Fruit fly (Drosophila melanogaster): ENCODE data around the gene pes.

The pes gene

dm6 chr2L:7984889-7985514 is 9.0 kb downstream of the pes start (continued):
- TF ChIP-seq Eip93F (GFP tag; optimal IDR thresholded peaks at IDR 0.05) (peak; percentile 40), Sox102F (GFP tag; optimal IDR thresholded peaks at IDR 0.05) (peak; percentile 66), acj6 (GFP tag; optimal IDR thresholded peaks at IDR 0.05) (peak; percentile 64), Hr38 (GFP tag; optimal IDR thresholded peaks at IDR 0.05) (no peak), Sox15 (GFP tag; optimal IDR thresholded peaks at IDR 0.05) (no peak), CG31627 (GFP tag; optimal IDR thresholded peaks at IDR 0.05) (peak; percentile 53), CG11902 (GFP tag; optimal IDR thresholded peaks at IDR 0.05) (peak; percentile 27), Ets96B (tag; optimal IDR thresholded peaks at IDR 0.05) (peak; percentile 53), svp (GFP tag) (peak; percentile 90), CG6163 (GFP tag; IDR thresholded peaks at IDR 0.05) (peak; percentile 77; the same call in 2 of the 3 replicates), CG34406 (GFP tag; optimal IDR thresholded peaks at IDR 0.05) (peak; percentile 45), dac (GFP tag; optimal IDR thresholded peaks at IDR 0.05) (peak; percentile 32), fkh (GFP tag; optimal IDR thresholded peaks at IDR 0.05) (peak; percentile 22), CG3032 (tag; optimal IDR thresholded peaks at IDR 0.05) (peak; percentile 50), Hr4 (GFP tag; optimal IDR thresholded peaks at IDR 0.05) (peak; percentile 68), CG6854 (GFP tag; optimal IDR thresholded peaks at IDR 0.05) (peak; percentile 42), CG6792 (GFP tag; optimal IDR thresholded peaks at IDR 0.05) (peak; percentile 69), cyc (GFP tag; optimal IDR thresholded peaks at IDR 0.05) (peak; percentile 67)

dm6 chr2L:7984059-7984800 is 9.8 kb downstream of the pes start, which contains the start of gene Snoo:
Gene Snoo, minus strand, starts transcription at chr2L:7984196.
- TF ChIP-seq CG6792 (GFP tag; optimal IDR thresholded peaks at IDR 0.05): no peak
- TF ChIP-seq CG8119 (GFP tag; IDR thresholded peaks at IDR 0.05): peak; percentile 23; the same call in 2 of the 3 replicates
- TF ChIP-seq Met (GFP tag; optimal IDR thresholded peaks at IDR 0.05): no peak
- TF ChIP-seq net (GFP tag; optimal IDR thresholded peaks at IDR 0.05): peak; percentile 33
- TF ChIP-seq pdm3 (GFP tag; optimal IDR thresholded peaks at IDR 0.05): no peak
- no peak for TF ChIP-seq achi (GFP tag; optimal IDR thresholded peaks at IDR 0.05)
- peak; percentile 46 for TF ChIP-seq dsx (GFP tag; optimal IDR thresholded peaks at IDR 0.05; ENCODE audit: poor library complexity, severe bottlenecking)
- peak; percentile 39; the same call in 1 of the 2 replicates for TF ChIP-seq CG15336 (GFP tag; IDR thresholded peaks at IDR 0.05)
- TF ChIP-seq Sox15 (GFP tag; optimal IDR thresholded peaks at IDR 0.05): no peak
- no peak for TF ChIP-seq CG31627 (GFP tag; optimal IDR thresholded peaks at IDR 0.05)
- TF ChIP-seq Sox102F (GFP tag; optimal IDR thresholded peaks at IDR 0.05): no peak
- peak; percentile 17 for TF ChIP-seq vri (GFP tag; optimal IDR thresholded peaks at IDR 0.05)
- TF ChIP-seq CG8632 (GFP tag; optimal IDR thresholded peaks at IDR 0.05): no peak
- TF ChIP-seq CG11902 (GFP tag; optimal IDR thresholded peaks at IDR 0.05): no peak
- no peak for TF ChIP-seq CG6808 (GFP tag; optimal IDR thresholded peaks at IDR 0.05)
- peak; percentile 43 for TF ChIP-seq CG3919 (GFP tag; optimal IDR thresholded peaks at IDR 0.05)
- no peak for TF ChIP-seq CG11294 (GFP tag; IDR thresholded peaks at IDR 0.05)
- TF ChIP-seq Eip93F (GFP tag; optimal IDR thresholded peaks at IDR 0.05): no peak
- TF ChIP-seq OdsH (GFP tag; optimal IDR thresholded peaks at IDR 0.05): no peak
- no peak for TF ChIP-seq Gug (GFP tag; IDR thresholded peaks at IDR 0.05)
- peak; percentile 56 for TF ChIP-seq svp (GFP tag)
- TF ChIP-seq salr (GFP tag; optimal IDR thresholded peaks at IDR 0.05): no peak
- TF ChIP-seq ss (GFP tag; optimal IDR thresholded peaks at IDR 0.05): peak in 1 of 2 experiments; percentile 9
- TF ChIP-seq cyc (GFP tag; optimal IDR thresholded peaks at IDR 0.05): peak; percentile 4
- TF ChIP-seq eg (GFP tag; IDR thresholded peaks at IDR 0.05): peak; percentile 50; the same call in 2 of the 3 replicates
- no peak for TF ChIP-seq CG10631 (GFP tag; optimal IDR thresholded peaks at IDR 0.05)
- peak; percentile 75 for TF ChIP-seq Eip78C (GFP tag)
- no peak for TF ChIP-seq fkh (GFP tag; optimal IDR thresholded peaks at IDR 0.05)
- peak; percentile 7 for TF ChIP-seq Sox14 (GFP tag; optimal IDR thresholded peaks at IDR 0.05)

Measured in whole organism, prepupa.